Fruit fly (Drosophila melanogaster) S2 (cell line): ENCODE results near the gene mRpS24.

Source experiments
- CG8478 ChIP-seq: fragments of >200 bp; optimal IDR thresholded peaks from 2 replicates; lab custom pipeline; 2018
- CTCF ChIP-seq, 2 experiments: fragments of >200 bp; optimal IDR thresholded peaks; 2 replicates each; lab custom pipeline; 2018

DNA sequence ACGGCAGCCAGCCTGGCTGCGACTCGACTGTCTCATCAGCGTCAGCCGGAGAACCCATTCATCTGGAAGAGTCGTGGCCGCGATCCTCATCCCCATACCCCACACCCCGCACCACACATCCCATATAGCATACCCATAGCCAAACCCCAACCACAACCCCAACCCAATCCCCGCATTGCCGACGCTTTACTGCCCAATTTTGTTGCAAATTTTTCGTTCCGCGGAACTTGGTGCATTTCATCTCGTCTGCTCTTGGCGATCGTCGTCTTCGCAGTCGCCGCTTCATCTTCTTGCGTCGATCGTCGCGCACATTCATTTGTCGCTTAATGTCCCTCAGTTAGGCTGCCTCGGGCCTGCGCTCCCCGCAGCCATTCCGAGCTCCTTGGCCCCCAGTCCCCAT, 20.0 kb downstream of the mRpS24 start:
- TF ChIP-seq CTCF (optimal IDR thresholded peaks at IDR 0.05; lab: Kevin White, UChicago) (no peak), CG8478 (no peak)
